Worm (Caenorhabditis elegans) whole organism, L4 larva: ENCODE data around the gene F40F11.3.
A peak's percentile ranks its signal among the peaks of the same experiment; 100 is the strongest.

Experiments used
- F26F4.8 ChIP-seq: fragments of 200-800 bp; sonication (Bioruptor generic); conservative IDR thresholded peaks from 2 replicates; pipeline ENCODE4 v1.3.6; 2022; ENCODE audit warnings: missing genetic modification characterization, missing compliant biosample characterization
- F37D6.2 ChIP-seq: sonication (generic microtip); optimal IDR thresholded peaks from 2 replicates; lab custom pipeline; 2016; ENCODE audit warnings: mild to moderate bottlenecking, missing genetic modification characterization, missing compliant biosample characterization
- F49E8.2 ChIP-seq: sonication (generic microtip); optimal IDR thresholded peaks from 2 replicates; lab custom pipeline; 2016; ENCODE audit warnings: missing compliant biosample characterization, mild to moderate bottlenecking, missing genetic modification characterization, borderline replicate concordance
- T26A8.4 ChIP-seq: fragments of 200-800 bp; sonication (Bioruptor generic); IDR thresholded peaks from 2 replicates; pipeline ENCODE4 v1.3.6; 2022; ENCODE audit warnings: missing genetic modification characterization, missing compliant biosample characterization
- Y48G9A.11 ChIP-seq: fragments of 200-800 bp; sonication (Bioruptor generic); IDR thresholded peaks from 2 replicates; pipeline ENCODE4 v1.3.6; 2022; ENCODE audit warnings: missing genetic modification reagents, missing genetic modification characterization, missing compliant biosample characterization
- Y75B8A.6 ChIP-seq: fragments of 200-800 bp; sonication (Bioruptor generic); IDR thresholded peaks from 2 replicates; pipeline ENCODE4 v1.3.6; 2022; ENCODE audit warnings: missing genetic modification reagents, missing genetic modification characterization, missing compliant biosample characterization
- ZK337.2 ChIP-seq: fragments of 200-800 bp; sonication (Bioruptor generic); IDR thresholded peaks from 2 replicates; pipeline ENCODE4 v1.3.6; 2022; ENCODE audit warnings: missing genetic modification reagents, missing genetic modification characterization, missing compliant biosample characterization
- ZK546.5 ChIP-seq, 2 experiments: sonication (generic microtip); optimal IDR thresholded peaks; 2 replicates each; lab custom pipeline; 2017; ENCODE audit warnings: missing biosample characterization in 2 of 2, missing genetic modification characterization in 2 of 2
- aha-1 ChIP-seq: fragments of 150-350 bp; peaks from one replicate; lab custom pipeline; 2014; ENCODE audit warnings: missing biosample characterization, missing genetic modification characterization
- arid-1 ChIP-seq: fragments of 200-800 bp; sonication (Bioruptor generic); conservative IDR thresholded peaks from 2 replicates; pipeline ENCODE4 v1.3.6; 2022; ENCODE audit warnings: missing genetic modification reagents, missing genetic modification characterization, missing compliant biosample characterization
- ceh-28 ChIP-seq: fragments of 150-350 bp; optimal IDR thresholded peaks from 2 replicates; lab custom pipeline; 2014; ENCODE audit warnings: missing biosample characterization, missing genetic modification reagents, missing genetic modification characterization
- ceh-32 ChIP-seq: sonication (generic microtip); optimal IDR thresholded peaks from 2 replicates; lab custom pipeline; 2016; ENCODE audit warnings: mild to moderate bottlenecking, missing genetic modification characterization, missing compliant biosample characterization; ENCODE audit not compliant: poor library complexity
- ceh-62 ChIP-seq: sonication (generic microtip); optimal IDR thresholded peaks from 2 replicates; lab custom pipeline; 2017; ENCODE audit warnings: missing biosample characterization, missing genetic modification characterization
- ceh-82 ChIP-seq: sonication (generic microtip); optimal IDR thresholded peaks from 2 replicates; lab custom pipeline; 2017; ENCODE audit warnings: missing biosample characterization, missing genetic modification characterization
- ces-1 ChIP-seq: fragments of 150-350 bp; sonication (generic microtip); optimal IDR thresholded peaks from 4 replicates; lab custom pipeline; 2014; ENCODE audit warnings: missing biosample characterization, missing genetic modification reagents, missing genetic modification characterization
- cey-2 ChIP-seq: sonication (generic microtip); optimal IDR thresholded peaks from 3 replicates; lab custom pipeline; 2017; ENCODE audit warnings: missing genetic modification characterization, mild to moderate bottlenecking, missing compliant biosample characterization, antibody characterized with exemption, borderline replicate concordance; ENCODE audit not compliant: insufficient read depth
- daf-16 ChIP-seq, 3 experiments: sonication (generic microtip); optimal IDR thresholded peaks; 2 replicates each; lab custom pipeline; 2016 to 2017; ENCODE audit warnings: missing genetic modification characterization in 3 of 3, missing genetic modification reagents in 3 of 3, mild to moderate bottlenecking in 2 of 3, missing compliant biosample characterization in 2 of 3, missing biosample characterization in 1 of 3, moderate library complexity in 1 of 3
- daf-19 ChIP-seq: fragments of 200-800 bp; sonication (Bioruptor generic); conservative IDR thresholded peaks from 2 replicates; pipeline ENCODE4 v1.3.6; 2022; ENCODE audit warnings: missing genetic modification characterization, missing compliant biosample characterization
- dpl-1 ChIP-seq: fragments of 150-350 bp; optimal IDR thresholded peaks from 2 replicates; lab custom pipeline; 2014; ENCODE audit warnings: missing biosample characterization, missing genetic modification reagents, missing genetic modification characterization
- egl-43 ChIP-seq: fragments of 200-800 bp; sonication (Bioruptor generic); IDR thresholded peaks from 2 replicates; pipeline ENCODE4 v1.3.6; 2022; ENCODE audit warnings: missing genetic modification reagents, missing genetic modification characterization, missing compliant biosample characterization
- fkh-10 ChIP-seq: fragments of 150-350 bp; optimal IDR thresholded peaks from 2 replicates; lab custom pipeline; 2014; ENCODE audit warnings: missing biosample characterization, missing genetic modification reagents, missing genetic modification characterization
- fos-1 ChIP-seq: fragments of 150-350 bp; optimal IDR thresholded peaks from 2 replicates; lab custom pipeline; 2014; ENCODE audit warnings: missing biosample characterization, missing genetic modification characterization
- hmg-1.1 ChIP-seq: fragments of 200-800 bp; sonication (Bioruptor generic); IDR thresholded peaks from 2 replicates; pipeline ENCODE4 v1.3.6; 2022; ENCODE audit warnings: missing genetic modification reagents, missing genetic modification characterization, missing compliant biosample characterization
- jun-1 ChIP-seq: fragments of 150-350 bp; optimal IDR thresholded peaks from 2 replicates; lab custom pipeline; 2014; ENCODE audit warnings: missing biosample characterization, missing genetic modification reagents, missing genetic modification characterization
- lin-38 ChIP-seq: fragments of 200-800 bp; sonication (Bioruptor generic); IDR thresholded peaks from 2 replicates; pipeline ENCODE4 v1.3.6; 2022; ENCODE audit warnings: missing genetic modification reagents, missing genetic modification characterization, missing compliant biosample characterization
- lin-39 ChIP-seq: fragments of 150-350 bp; optimal IDR thresholded peaks from 2 replicates; lab custom pipeline; 2014; ENCODE audit warnings: missing biosample characterization, missing genetic modification reagents, missing genetic modification characterization
- lir-3 ChIP-seq: sonication (generic microtip); optimal IDR thresholded peaks from 2 replicates; lab custom pipeline; 2016; ENCODE audit warnings: mild to moderate bottlenecking, missing genetic modification characterization, missing compliant biosample characterization
- lsy-2 ChIP-seq, 2 experiments: fragments of 150-350 bp in 1 of 2; sonication (generic microtip) in 1 of 2; optimal IDR thresholded peaks; 2 replicates each; lab custom pipeline; 2014 to 2017; ENCODE audit warnings: missing biosample characterization in 2 of 2, missing genetic modification characterization in 2 of 2
- mdt-29 ChIP-seq: fragments of 200-800 bp; sonication (Bioruptor generic); IDR thresholded peaks from 2 replicates; pipeline ENCODE4 v1.3.6; 2022; ENCODE audit warnings: missing genetic modification reagents, missing genetic modification characterization, missing compliant biosample characterization
- mxl-2 ChIP-seq: fragments of 200-800 bp; sonication (Bioruptor generic); conservative IDR thresholded peaks from 2 replicates; pipeline ENCODE4 v1.3.6; 2022; ENCODE audit warnings: missing genetic modification reagents, missing genetic modification characterization, missing compliant biosample characterization
- nhr-10 ChIP-seq: fragments of 150-350 bp; optimal IDR thresholded peaks from 2 replicates; lab custom pipeline; 2014; ENCODE audit warnings: missing biosample characterization, missing genetic modification characterization
- nhr-237 ChIP-seq: sonication (generic microtip); optimal IDR thresholded peaks from 2 replicates; lab custom pipeline; 2017; ENCODE audit warnings: missing biosample characterization, missing genetic modification characterization
- nhr-28 ChIP-seq: fragments of 150-350 bp; optimal IDR thresholded peaks from 2 replicates; lab custom pipeline; 2014; ENCODE audit warnings: missing biosample characterization, missing genetic modification characterization
- nhr-42 ChIP-seq: fragments of 200-800 bp; sonication (Bioruptor generic); IDR thresholded peaks from 2 replicates; pipeline ENCODE4 v1.3.6; 2022; ENCODE audit warnings: missing genetic modification characterization, missing compliant biosample characterization
- nhr-48 ChIP-seq: sonication (generic microtip); optimal IDR thresholded peaks from 2 replicates; lab custom pipeline; 2016; ENCODE audit warnings: mild to moderate bottlenecking, missing genetic modification characterization, missing compliant biosample characterization
- nhr-6 ChIP-seq: fragments of 150-350 bp; optimal IDR thresholded peaks from 2 replicates; lab custom pipeline; 2014; ENCODE audit warnings: missing biosample characterization, missing genetic modification characterization
- nhr-76 ChIP-seq: fragments of 150-350 bp; optimal IDR thresholded peaks from 2 replicates; lab custom pipeline; 2014; ENCODE audit warnings: missing biosample characterization, missing genetic modification characterization
- pha-4 ChIP-seq, 2 experiments: fragments of 150-350 bp in 1 of 2; fragments of 200-800 bp in 1 of 2; sonication (Bioruptor generic) in 1 of 2; IDR thresholded peaks in 1 of 2; optimal IDR thresholded peaks in 1 of 2; 2 replicates each; pipeline versions ENCODE4 v1.3.6 to Lab custom; 2014 to 2022; ENCODE audit warnings: missing genetic modification characterization in 2 of 2, missing genetic modification reagents in 2 of 2, missing biosample characterization in 1 of 2, missing compliant biosample characterization in 1 of 2
- php-3 ChIP-seq: fragments of 200-800 bp; sonication (Bioruptor generic); IDR thresholded peaks from 2 replicates; pipeline ENCODE4 v1.3.6; 2022; ENCODE audit warnings: missing genetic modification reagents, missing genetic modification characterization, missing compliant biosample characterization
- sdz-12 ChIP-seq: fragments of 200-800 bp; sonication (Bioruptor generic); optimal IDR thresholded peaks from 2 replicates; lab custom pipeline; 2018; ENCODE audit warnings: mild to moderate bottlenecking, missing genetic modification characterization, missing compliant biosample characterization
- skn-1 ChIP-seq: fragments of 150-350 bp; optimal IDR thresholded peaks from 2 replicates; lab custom pipeline; 2014; ENCODE audit warnings: missing biosample characterization, missing genetic modification characterization
- snpc-4 ChIP-seq: fragments of 150-350 bp; optimal IDR thresholded peaks from 2 replicates; lab custom pipeline; 2014; ENCODE audit warnings: missing biosample characterization, missing genetic modification characterization
- spr-1 ChIP-seq: sonication (generic microtip); optimal IDR thresholded peaks from 2 replicates; lab custom pipeline; 2016; ENCODE audit warnings: mild to moderate bottlenecking, missing genetic modification characterization, missing compliant biosample characterization
- spr-3 ChIP-seq: fragments of 200-800 bp; sonication (Bioruptor generic); optimal IDR thresholded peaks from 2 replicates; lab custom pipeline; 2018; ENCODE audit warnings: mild to moderate bottlenecking, missing genetic modification characterization, missing compliant biosample characterization
- unc-130 ChIP-seq: sonication (generic microtip); optimal IDR thresholded peaks from 2 replicates; lab custom pipeline; 2016; ENCODE audit warnings: missing genetic modification reagents, missing genetic modification characterization, missing compliant biosample characterization
- unc-39 ChIP-seq: sonication (generic microtip); optimal IDR thresholded peaks from 2 replicates; lab custom pipeline; 2017; ENCODE audit warnings: missing biosample characterization, missing genetic modification characterization
- zip-2 ChIP-seq: fragments of 150-350 bp; optimal IDR thresholded peaks from 2 replicates; lab custom pipeline; 2014; ENCODE audit warnings: missing biosample characterization, missing genetic modification characterization

F40F11.3 gene

ce11 chrIV:11602498-11603068, 8.8 kb upstream of the F40F11.3 start, which contains the start of gene rps-11:
TSS of gene rps-11 (plus strand) at chrIV:11602641.
- TF ChIP-seq egl-43 (GFP tag; lab: Robert Waterston, UW), result 0 out of 2 replicates have a peak, but pooled peaks have one; percentile 6
- no peak for TF ChIP-seq unc-130 (GFP tag; lab: Kevin White, UChicago)
- TF ChIP-seq sdz-12 (GFP tag; lab: Kevin White, UChicago), result no peak
- TF ChIP-seq aha-1 (tag; lab: Kevin White, UChicago), result peak; percentile 92
- no peak for TF ChIP-seq nhr-237 (tag; lab: Kevin White, UChicago)
- TF ChIP-seq lin-39 (tag; lab: Kevin White, UChicago), result no peak

- peak; percentile 57; the same call in 1 of the 2 replicates for TF ChIP-seq pha-4 (GFP tag; IDR thresholded peaks at IDR 0.05; lab: Robert Waterston, UW)
- TF ChIP-seq pha-4 (tag; optimal IDR thresholded peaks at IDR 0.05; lab: Kevin White, UChicago), result no peak
- TF ChIP-seq snpc-4 (tag; lab: Kevin White, UChicago), result no peak
- TF ChIP-seq ceh-28, result no peak
- no peak for TF ChIP-seq zip-2 (tag; lab: Kevin White, UChicago)
- no peak for TF ChIP-seq ceh-32 (tag; lab: Kevin White, UChicago)
- peak; percentile 27 for TF ChIP-seq F37D6.2
- no peak for TF ChIP-seq daf-19 (GFP tag; lab: Robert Waterston, UW)
- no peak for TF ChIP-seq Y75B8A.6 (GFP tag; lab: Robert Waterston, UW)
- peak; percentile 58 for TF ChIP-seq T26A8.4
- TF ChIP-seq unc-39 (tag; lab: Kevin White, UChicago), result no peak
- TF ChIP-seq jun-1 (tag; lab: Kevin White, UChicago), result no peak
- TF ChIP-seq lir-3 (tag; lab: Kevin White, UChicago), result no peak
- TF ChIP-seq daf-16 (GFP tag; optimal IDR thresholded peaks at IDR 0.05; lab: Kevin White, UChicago), result no peak
- TF ChIP-seq daf-16 (tag; optimal IDR thresholded peaks at IDR 0.05; lab: Kevin White, UChicago), result peak; percentile 28
- TF ChIP-seq skn-1 (tag; lab: Kevin White, UChicago), result no peak
- no peak for TF ChIP-seq php-3 (GFP tag; lab: Robert Waterston, UW)
- TF ChIP-seq arid-1 (GFP tag; lab: Robert Waterston, UW), result peak; percentile 48
- no peak for TF ChIP-seq F49E8.2 (tag; lab: Kevin White, UChicago)
- no peak for TF ChIP-seq fos-1 (tag; lab: Kevin White, UChicago)
- TF ChIP-seq spr-1 (tag; lab: Kevin White, UChicago), result peak; percentile 54
- peak; percentile 31 for TF ChIP-seq nhr-28 (tag; lab: Kevin White, UChicago)
- TF ChIP-seq ceh-82 (tag; lab: Kevin White, UChicago), result no peak
- no peak for TF ChIP-seq mdt-29
- TF ChIP-seq ZK337.2 (GFP tag; lab: Robert Waterston, UW), result no peak
- TF ChIP-seq ZK546.5 (tag; optimal IDR thresholded peaks at IDR 0.05; lab: Kevin White, UChicago), result no peak
- peak; percentile 67 for TF ChIP-seq lin-38 (GFP tag; lab: Robert Waterston, UW)
- TF ChIP-seq aha-1 (tag; lab: Kevin White, UChicago), result peak; percentile 89
- no peak for TF ChIP-seq spr-3 (GFP tag; lab: Kevin White, UChicago)
- no peak for TF ChIP-seq mxl-2 (GFP tag; lab: Robert Waterston, UW)
- TF ChIP-seq nhr-42 (GFP tag; lab: Robert Waterston, UW), result no peak
- no peak for TF ChIP-seq cey-2 (tag; lab: Kevin White, UChicago)
- peak; percentile 27 for TF ChIP-seq fkh-10 (GFP tag; lab: Kevin White, UChicago)
- TF ChIP-seq nhr-48 (tag; lab: Kevin White, UChicago), result peak; percentile 35
- no peak for TF ChIP-seq nhr-10 (tag; lab: Kevin White, UChicago)
- peak; percentile 16 to 94 for TF ChIP-seq lsy-2 (tag; optimal IDR thresholded peaks at IDR 0.05; lab: Kevin White, UChicago)
- peak; percentile 63 for TF ChIP-seq dpl-1
- no peak for TF ChIP-seq nhr-76 (tag; lab: Kevin White, UChicago)
- TF ChIP-seq ces-1, result no peak
- TF ChIP-seq Y48G9A.11, result no peak
- no peak for TF ChIP-seq F26F4.8 (GFP tag; lab: Robert Waterston, UW)
- peak; percentile 58 for TF ChIP-seq hmg-1.1 (GFP tag; lab: Robert Waterston, UW)
- peak; percentile 43 for TF ChIP-seq nhr-6 (tag; lab: Kevin White, UChicago)
- no peak for TF ChIP-seq ceh-62 (tag; lab: Kevin White, UChicago)
Observed at ce11 chrIV:11601721-11602405, 8.1 kb upstream of the F40F11.3 start.
